Worm (Caenorhabditis elegans) whole organism, L2 larva: ENCODE measurements around the gene srx-90.

Experiments
- C34F6.9 ChIP-seq: fragments of 150-350 bp; optimal IDR thresholded peaks from 2 replicates; lab custom pipeline; 2014; ENCODE audit warnings: missing biosample characterization, missing genetic modification characterization
- F13H6.1 ChIP-seq: sonication (generic microtip); optimal IDR thresholded peaks from 2 replicates; lab custom pipeline; 2016; ENCODE audit warnings: missing genetic modification characterization, missing compliant biosample characterization
- Y55F3AM.14 ChIP-seq: fragments of 200-800 bp; sonication (Bioruptor generic); optimal IDR thresholded peaks from 2 replicates; lab custom pipeline; 2018; ENCODE audit warnings: mild to moderate bottlenecking, missing genetic modification characterization, missing compliant biosample characterization
- alr-1 ChIP-seq: fragments of 150-350 bp; optimal IDR thresholded peaks from 2 replicates; lab custom pipeline; 2014; ENCODE audit warnings: missing biosample characterization, missing genetic modification characterization
- aly-2 ChIP-seq: fragments of 150-350 bp; optimal IDR thresholded peaks from 2 replicates; lab custom pipeline; 2014; ENCODE audit warnings: missing biosample characterization, missing genetic modification characterization
- ama-1 ChIP-seq: fragments of 150-350 bp; optimal IDR thresholded peaks from 2 replicates; lab custom pipeline; 2018; ENCODE audit warnings: inconsistent platforms
- blmp-1 ChIP-seq: sonication (generic microtip); optimal IDR thresholded peaks from 2 replicates; lab custom pipeline; 2017; ENCODE audit warnings: missing genetic modification characterization, mild to moderate bottlenecking, missing compliant biosample characterization, antibody characterized with exemption, moderate library complexity; ENCODE audit not compliant: insufficient read depth
- ceh-82 ChIP-seq: fragments of 150-350 bp; optimal IDR thresholded peaks from 2 replicates; lab custom pipeline; 2014; ENCODE audit warnings: missing biosample characterization, missing genetic modification characterization
- crh-2 ChIP-seq: sonication (generic microtip); optimal IDR thresholded peaks from 2 replicates; lab custom pipeline; 2017; ENCODE audit warnings: missing biosample characterization, missing genetic modification characterization
- egl-27 ChIP-seq: sonication (generic microtip); optimal IDR thresholded peaks from 3 replicates; lab custom pipeline; 2017; ENCODE audit warnings: missing biosample characterization, missing genetic modification reagents, missing genetic modification characterization
- elt-1 ChIP-seq: fragments of 150-350 bp; optimal IDR thresholded peaks from 2 replicates; lab custom pipeline; 2014; ENCODE audit warnings: missing biosample characterization, missing genetic modification characterization
- elt-3 ChIP-seq: sonication (generic microtip); optimal IDR thresholded peaks from 2 replicates; lab custom pipeline; 2017; ENCODE audit warnings: missing biosample characterization, missing genetic modification characterization
- fos-1 ChIP-seq: fragments of 150-350 bp; optimal IDR thresholded peaks from 2 replicates; lab custom pipeline; 2014; ENCODE audit warnings: missing biosample characterization, missing genetic modification characterization
- gmeb-1 ChIP-seq: fragments of 150-350 bp; optimal IDR thresholded peaks from 2 replicates; lab custom pipeline; 2014; ENCODE audit warnings: missing biosample characterization, missing genetic modification characterization
- lin-13 ChIP-seq: fragments of 150-350 bp; optimal IDR thresholded peaks from 2 replicates; lab custom pipeline; 2014; ENCODE audit warnings: missing biosample characterization, missing genetic modification reagents, missing genetic modification characterization
- lin-39 ChIP-seq: fragments of 150-350 bp; optimal IDR thresholded peaks from 2 replicates; lab custom pipeline; 2014; ENCODE audit warnings: missing biosample characterization, missing genetic modification reagents, missing genetic modification characterization
- lsy-2 ChIP-seq, 2 experiments: fragments of 150-350 bp in 1 of 2; sonication (generic microtip) in 1 of 2; optimal IDR thresholded peaks; 2 replicates each; lab custom pipeline; 2014 to 2017; ENCODE audit warnings: missing biosample characterization in 2 of 2, missing genetic modification characterization in 2 of 2
- mbf-1 ChIP-seq: sonication (generic microtip); optimal IDR thresholded peaks from 2 replicates; lab custom pipeline; 2017; ENCODE audit warnings: missing biosample characterization, missing genetic modification characterization
- mdl-1 ChIP-seq, 2 experiments: fragments of 150-350 bp in 1 of 2; sonication (generic microtip) in 1 of 2; optimal IDR thresholded peaks; 2 replicates each; lab custom pipeline; 2017; ENCODE audit warnings: missing biosample characterization in 2 of 2, missing genetic modification characterization in 2 of 2
- nhr-10 ChIP-seq: sonication (generic microtip); optimal IDR thresholded peaks from 2 replicates; lab custom pipeline; 2017; ENCODE audit warnings: missing biosample characterization, missing genetic modification characterization
- nhr-11 ChIP-seq: fragments of 150-350 bp; optimal IDR thresholded peaks from 2 replicates; lab custom pipeline; 2014; ENCODE audit warnings: missing biosample characterization, missing genetic modification characterization
- nhr-129 ChIP-seq: fragments of 150-350 bp; optimal IDR thresholded peaks from 2 replicates; lab custom pipeline; 2014; ENCODE audit warnings: missing biosample characterization, missing genetic modification characterization
- nhr-21 ChIP-seq: fragments of 150-350 bp; optimal IDR thresholded peaks from 2 replicates; lab custom pipeline; 2014; ENCODE audit warnings: missing biosample characterization, missing genetic modification characterization
- nhr-23 ChIP-seq: fragments of 150-350 bp; optimal IDR thresholded peaks from 2 replicates; lab custom pipeline; 2014; ENCODE audit warnings: missing biosample characterization, missing genetic modification reagents, missing genetic modification characterization
- nhr-25 ChIP-seq: fragments of 150-350 bp; sonication (generic microtip); optimal IDR thresholded peaks from 3 replicates; lab custom pipeline; 2014; ENCODE audit warnings: missing biosample characterization, missing genetic modification characterization
- nhr-6 ChIP-seq: fragments of 150-350 bp; optimal IDR thresholded peaks from 2 replicates; lab custom pipeline; 2014; ENCODE audit warnings: missing biosample characterization, missing genetic modification characterization
- nhr-77 ChIP-seq: fragments of 150-350 bp; optimal IDR thresholded peaks from 2 replicates; lab custom pipeline; 2014; ENCODE audit warnings: missing biosample characterization, missing genetic modification characterization
- peb-1 ChIP-seq: fragments of 150-350 bp; optimal IDR thresholded peaks from 2 replicates; lab custom pipeline; 2014; ENCODE audit warnings: missing biosample characterization, missing genetic modification characterization
- skn-1 ChIP-seq: sonication (generic microtip); optimal IDR thresholded peaks from 2 replicates; lab custom pipeline; 2017; ENCODE audit warnings: missing biosample characterization, missing genetic modification characterization
- sma-3 ChIP-seq: sonication (generic microtip); optimal IDR thresholded peaks from 2 replicates; lab custom pipeline; 2016; ENCODE audit warnings: missing genetic modification reagents, missing genetic modification characterization, missing compliant biosample characterization
- sma-9 ChIP-seq, 2 experiments: fragments of 150-350 bp in 1 of 2; sonication (generic microtip) in 1 of 2; optimal IDR thresholded peaks; 2 replicates each; lab custom pipeline; 2014 to 2016; ENCODE audit warnings: missing genetic modification characterization in 2 of 2, mild to moderate bottlenecking in 1 of 2, missing biosample characterization in 1 of 2, missing compliant biosample characterization in 1 of 2, missing genetic modification reagents in 1 of 2, moderate library complexity in 1 of 2
- snpc-4 ChIP-seq: fragments of 150-350 bp; optimal IDR thresholded peaks from 2 replicates; lab custom pipeline; 2014; ENCODE audit warnings: missing biosample characterization, missing genetic modification characterization
- unc-39 ChIP-seq: fragments of 150-350 bp; optimal IDR thresholded peaks from 2 replicates; lab custom pipeline; 2014; ENCODE audit warnings: missing biosample characterization, missing genetic modification characterization
- unc-55 ChIP-seq: fragments of 150-350 bp; sonication (generic microtip); optimal IDR thresholded peaks from 3 replicates; lab custom pipeline; 2014; ENCODE audit warnings: missing biosample characterization, missing genetic modification reagents, missing genetic modification characterization
- zag-1 ChIP-seq: fragments of 150-350 bp; optimal IDR thresholded peaks from 2 replicates; lab custom pipeline; 2014; ENCODE audit warnings: missing biosample characterization, missing genetic modification characterization
- ztf-11 ChIP-seq: sonication (generic microtip); optimal IDR thresholded peaks from 2 replicates; lab custom pipeline; 2017; ENCODE audit warnings: missing biosample characterization, missing genetic modification characterization
- ztf-4 ChIP-seq: fragments of 150-350 bp; optimal IDR thresholded peaks from 2 replicates; lab custom pipeline; 2014; ENCODE audit warnings: missing biosample characterization, missing genetic modification characterization

The srx-90 gene

ce11 chrV:11548914-11549406 lies 32.0 kb upstream of the srx-90 start, which contains the start of the genes F38B7.17 and F38B7.3:
Gene F38B7.17 (minus strand): TSS chrV:11548964.
Gene F38B7.3 (plus strand): TSS chrV:11549107.
- TF ChIP-seq ztf-4 (tag; lab: Kevin White, UChicago) = peak; percentile 37
- peak; percentile 64 for TF ChIP-seq F13H6.1 (tag; lab: Kevin White, UChicago)
- TF ChIP-seq nhr-25 (tag; lab: Kevin White, UChicago) = peak; percentile 78
- peak; percentile 69 to 81 for TF ChIP-seq mdl-1 (tag; optimal IDR thresholded peaks at IDR 0.05; lab: Kevin White, UChicago)
- TF ChIP-seq blmp-1 (tag; lab: Kevin White, UChicago) = peak; percentile 77
- peak; percentile 69 for TF ChIP-seq crh-2
- peak; percentile 64 for TF ChIP-seq nhr-21 (tag; lab: Kevin White, UChicago)
- peak; percentile 44 for TF ChIP-seq unc-55
- TF ChIP-seq lsy-2 (tag; optimal IDR thresholded peaks at IDR 0.05; lab: Kevin White, UChicago) = peak in 1 of 2 experiments; percentile 70
- no peak for TF ChIP-seq nhr-77 (tag; lab: Kevin White, UChicago)
- no peak for TF ChIP-seq unc-39
- peak; percentile 56 for TF ChIP-seq fos-1 (tag; lab: Kevin White, UChicago)
- no peak for TF ChIP-seq nhr-10
- TF ChIP-seq ama-1 (lab: Kevin White, UChicago) = peak; percentile 79
- TF ChIP-seq nhr-23 (tag; lab: Kevin White, UChicago) = no peak
- no peak for TF ChIP-seq gmeb-1 (tag; lab: Kevin White, UChicago)
- TF ChIP-seq elt-3 (tag; lab: Kevin White, UChicago) = no peak
- peak; percentile 70 for TF ChIP-seq sma-9 (GFP tag; optimal IDR thresholded peaks at IDR 0.05; lab: Kevin White, UChicago)
- no peak for TF ChIP-seq sma-9 (tag; optimal IDR thresholded peaks at IDR 0.05; lab: Kevin White, UChicago)
- peak; percentile 38 for TF ChIP-seq lin-13 (GFP tag; lab: Kevin White, UChicago)
- peak; percentile 50 for TF ChIP-seq nhr-6 (tag; lab: Kevin White, UChicago)
- TF ChIP-seq nhr-129 (tag; lab: Kevin White, UChicago) = peak; percentile 85
- TF ChIP-seq zag-1 (tag; lab: Kevin White, UChicago) = no peak
- TF ChIP-seq C34F6.9 (tag; lab: Kevin White, UChicago) = peak; percentile 89
- TF ChIP-seq egl-27 = no peak

ce11 chrV:11552379-11552778 lies 28.5 kb upstream of the srx-90 start, which contains the start of gene srx-85:
Gene srx-85 (plus strand): TSS chrV:11552679.
- TF ChIP-seq lin-39 (tag; lab: Kevin White, UChicago) (no peak), aly-2 (tag; lab: Kevin White, UChicago) (no peak), elt-1 (tag; lab: Kevin White, UChicago) (no peak), Y55F3AM.14 (no peak), peb-1 (no peak), lin-13 (GFP tag; lab: Kevin White, UChicago) (no peak), nhr-25 (tag; lab: Kevin White, UChicago) (no peak), snpc-4 (tag; lab: Kevin White, UChicago) (no peak), ceh-82 (tag; lab: Kevin White, UChicago) (no peak), skn-1 (tag; lab: Kevin White, UChicago) (no peak), sma-3 (GFP tag; lab: Kevin White, UChicago) (no peak), nhr-129 (tag; lab: Kevin White, UChicago) (no peak), elt-3 (tag; lab: Kevin White, UChicago) (no peak), ztf-4 (tag; lab: Kevin White, UChicago) (no peak), C34F6.9 (tag; lab: Kevin White, UChicago) (no peak), alr-1 (tag; lab: Kevin White, UChicago) (no peak)

- TF ChIP-seq mbf-1 (tag; lab: Kevin White, UChicago) = no peak
- no peak for TF ChIP-seq ama-1 (lab: Kevin White, UChicago)
- no peak for TF ChIP-seq ztf-11 (tag; lab: Kevin White, UChicago)
- no peak for TF ChIP-seq fos-1 (tag; lab: Kevin White, UChicago)
- no peak for TF ChIP-seq blmp-1 (tag; lab: Kevin White, UChicago)
- TF ChIP-seq C34F6.9 (tag; lab: Kevin White, UChicago) = no peak
- TF ChIP-seq elt-1 (tag; lab: Kevin White, UChicago) = no peak
- no peak for TF ChIP-seq egl-27
- TF ChIP-seq nhr-11 = no peak
- no peak for TF ChIP-seq ztf-4 (tag; lab: Kevin White, UChicago)
- TF ChIP-seq alr-1 (tag; lab: Kevin White, UChicago) = no peak
- no peak for TF ChIP-seq F13H6.1 (tag; lab: Kevin White, UChicago)
- TF ChIP-seq nhr-21 (tag; lab: Kevin White, UChicago) = no peak
These were observed 26.7 kb upstream of the srx-90 start, which contains the start of gene duo-1 for ce11 chrV:11554260-11554659. Gene duo-1 (plus strand): TSS chrV:11554630.
